Fruit fly (Drosophila melanogaster) whole organism, embryonic: ENCODE measurements around the gene Nckx30C.

Experiments
- B-H2 ChIP-seq: fragments of 200-800 bp; sonication (Bioruptor generic); optimal IDR thresholded peaks from 2 replicates; lab custom pipeline; 2018; ENCODE audit warnings: missing biosample characterization, mild to moderate bottlenecking, missing genetic modification characterization
- BEAF-32 ChIP-seq: fragments of 200-800 bp; sonication (Bioruptor generic); optimal IDR thresholded peaks from 3 replicates; lab custom pipeline; 2017; ENCODE audit warnings: missing biosample characterization, missing genetic modification characterization, mild to moderate bottlenecking, moderate library complexity, missing genetic modification reagents
- Bgb ChIP-seq: fragments of 200-800 bp; sonication (Bioruptor generic); IDR thresholded peaks from 2 replicates; pipeline ENCODE4 v1.3.6; 2022; ENCODE audit warnings: missing biosample characterization, missing genetic modification characterization; ENCODE audit not compliant: partially characterized antibody
- BtbVII ChIP-seq: fragments of 200-800 bp; sonication (Bioruptor generic); optimal IDR thresholded peaks from 3 replicates; lab custom pipeline; 2017; ENCODE audit warnings: missing biosample characterization, mild to moderate bottlenecking, missing genetic modification characterization
- CG12942 ChIP-seq: fragments of 200-800 bp; sonication (Bioruptor generic); optimal IDR thresholded peaks from 3 replicates; lab custom pipeline; 2016; ENCODE audit warnings: missing biosample characterization, missing genetic modification characterization
- CG13287 ChIP-seq: fragments of 200-800 bp; sonication (Bioruptor generic); IDR thresholded peaks from 2 replicates; pipeline ENCODE4 v1.3.6; 2022; ENCODE audit warnings: missing biosample characterization, missing genetic modification characterization; ENCODE audit not compliant: partially characterized antibody
- CG13424 ChIP-seq: fragments of 200-800 bp; sonication (Bioruptor generic); optimal IDR thresholded peaks from 2 replicates; lab custom pipeline; 2019; ENCODE audit warnings: missing biosample characterization, mild to moderate bottlenecking, missing genetic modification characterization, moderate library complexity
- CG13775 ChIP-seq: fragments of 200-800 bp; sonication (Bioruptor generic); optimal IDR thresholded peaks from 3 replicates; lab custom pipeline; 2017; ENCODE audit warnings: missing biosample characterization, mild to moderate bottlenecking, missing genetic modification characterization
- CG15073 ChIP-seq: fragments of 200-800 bp; sonication (Bioruptor generic); optimal IDR thresholded peaks from 2 replicates; lab custom pipeline; 2016; ENCODE audit warnings: missing biosample characterization, missing genetic modification characterization
- CG16813 ChIP-seq: fragments of 200-800 bp; sonication (Bioruptor generic); IDR thresholded peaks from 3 replicates; pipeline ENCODE4 v1.3.6; 2022; ENCODE audit warnings: missing biosample characterization, missing genetic modification characterization; ENCODE audit not compliant: partially characterized antibody
- CG17385 ChIP-seq: fragments of 200-800 bp; sonication (Bioruptor generic); optimal IDR thresholded peaks from 3 replicates; lab custom pipeline; 2018; ENCODE audit warnings: missing biosample characterization, mild to moderate bottlenecking, missing genetic modification characterization
- CG17829 ChIP-seq: fragments of 200-800 bp; optimal IDR thresholded peaks from 2 replicates; lab custom pipeline; 2019; ENCODE audit warnings: missing biosample characterization, mild to moderate bottlenecking, missing genetic modification characterization, moderate library complexity
- CG1792 ChIP-seq: fragments of 200-800 bp; sonication (Bioruptor generic); optimal IDR thresholded peaks from 2 replicates; lab custom pipeline; 2016; ENCODE audit warnings: missing biosample characterization, missing genetic modification characterization
- CG2116 ChIP-seq: fragments of 200-800 bp; sonication (Bioruptor generic); optimal IDR thresholded peaks from 3 replicates; lab custom pipeline; 2018; ENCODE audit warnings: missing biosample characterization, mild to moderate bottlenecking, missing genetic modification characterization
- CG2129 ChIP-seq: fragments of 200-800 bp; sonication (Bioruptor generic); IDR thresholded peaks from 2 replicates; pipeline ENCODE4 v1.3.6; 2022; ENCODE audit warnings: missing biosample characterization, missing genetic modification characterization; ENCODE audit not compliant: partially characterized antibody
- CG3847 ChIP-seq: fragments of 200-800 bp; sonication (Bioruptor generic); IDR thresholded peaks from 2 replicates; pipeline ENCODE4 v1.3.6; 2022; ENCODE audit warnings: missing biosample characterization, missing genetic modification characterization
- CG3995 ChIP-seq: fragments of 200-800 bp; sonication (Bioruptor generic); optimal IDR thresholded peaks from 3 replicates; lab custom pipeline; 2016; ENCODE audit warnings: missing biosample characterization, missing genetic modification characterization
- CG43689 ChIP-seq: fragments of 200-800 bp; sonication (Bioruptor generic); IDR thresholded peaks from 2 replicates; pipeline ENCODE4 v1.3.6; 2022; ENCODE audit warnings: missing biosample characterization, missing genetic modification characterization
- CG4404 ChIP-seq: fragments of 200-800 bp; sonication (Bioruptor generic); IDR thresholded peaks from 2 replicates; pipeline ENCODE4 v1.3.6; 2022; ENCODE audit warnings: missing biosample characterization, missing genetic modification characterization
- CG6683 ChIP-seq: fragments of 200-800 bp; sonication (Bioruptor generic); optimal IDR thresholded peaks from 2 replicates; lab custom pipeline; 2017; ENCODE audit warnings: missing biosample characterization, mild to moderate bottlenecking, missing genetic modification characterization, missing genetic modification reagents
- Dbx ChIP-seq: fragments of 200-800 bp; sonication (Bioruptor generic); IDR thresholded peaks from 3 replicates; pipeline ENCODE4 v1.3.6; 2022; ENCODE audit warnings: missing biosample characterization, missing genetic modification characterization
- Dll ChIP-seq: fragments of 200-800 bp; sonication (Bioruptor generic); IDR thresholded peaks from 4 replicates; pipeline ENCODE4 v1.3.6; 2022; ENCODE audit warnings: missing biosample characterization, missing genetic modification characterization; ENCODE audit not compliant: partially characterized antibody
- Fer2 ChIP-seq: fragments of 200-800 bp; sonication (Bioruptor generic); optimal IDR thresholded peaks from 2 replicates; lab custom pipeline; 2018; ENCODE audit warnings: missing biosample characterization, mild to moderate bottlenecking, missing genetic modification characterization, moderate library complexity
- HHEX ChIP-seq: fragments of 200-800 bp; sonication (Bioruptor generic); optimal IDR thresholded peaks from 3 replicates; lab custom pipeline; 2017; ENCODE audit warnings: missing biosample characterization, mild to moderate bottlenecking, missing genetic modification characterization, missing genetic modification reagents
- Hr51 ChIP-seq, 2 experiments: fragments of 200-800 bp; sonication (Bioruptor generic); optimal IDR thresholded peaks; 2 replicates in 1 of 2; 3 replicates in 1 of 2; lab custom pipeline; 2016 to 2018; ENCODE audit warnings: missing biosample characterization in 2 of 2, missing genetic modification characterization in 2 of 2, mild to moderate bottlenecking in 1 of 2, moderate library complexity in 1 of 2
- Sox102F ChIP-seq: fragments of 200-800 bp; sonication (Bioruptor generic); optimal IDR thresholded peaks from 2 replicates; lab custom pipeline; 2018; ENCODE audit warnings: missing biosample characterization, mild to moderate bottlenecking, missing genetic modification characterization, moderate library complexity
- Ssrp ChIP-seq: fragments of 200-800 bp; sonication (Bioruptor generic); optimal IDR thresholded peaks from 2 replicates; lab custom pipeline; 2018; ENCODE audit warnings: missing biosample characterization, mild to moderate bottlenecking, missing genetic modification characterization, moderate library complexity
- Stat92E ChIP-seq, 3 experiments: fragments of >200 bp in 2 of 3; fragments of 200-800 bp in 1 of 3; sonication (Bioruptor generic) in 1 of 3; optimal IDR thresholded peaks; 2 replicates each; lab custom pipeline; 2017 to 2019; ENCODE audit warnings: missing biosample characterization in 3 of 3, missing genetic modification characterization in 3 of 3, mild to moderate bottlenecking in 1 of 3, moderate library complexity in 1 of 3
- YL-1 ChIP-seq: fragments of 200-800 bp; sonication (Bioruptor generic); optimal IDR thresholded peaks from 3 replicates; lab custom pipeline; 2017; ENCODE audit warnings: missing biosample characterization, mild to moderate bottlenecking, missing genetic modification characterization
- ara ChIP-seq: fragments of 200-800 bp; sonication (Bioruptor generic); IDR thresholded peaks from 2 replicates; pipeline ENCODE4 v1.3.6; 2022; ENCODE audit warnings: missing biosample characterization, missing genetic modification characterization
- chm ChIP-seq: fragments of 200-800 bp; sonication (Bioruptor generic); IDR thresholded peaks from 2 replicates; pipeline ENCODE4 v1.3.6; 2022; ENCODE audit warnings: missing biosample characterization, missing genetic modification characterization
- chn ChIP-seq: fragments of 200-800 bp; sonication (Bioruptor generic); optimal IDR thresholded peaks from 2 replicates; lab custom pipeline; 2016; ENCODE audit warnings: missing biosample characterization, missing genetic modification characterization
- crp ChIP-seq, 2 experiments: fragments of 200-800 bp; sonication (Bioruptor generic); optimal IDR thresholded peaks; 2 replicates in 1 of 2; 3 replicates in 1 of 2; lab custom pipeline; 2017; ENCODE audit warnings: missing biosample characterization in 2 of 2, missing genetic modification characterization in 2 of 2, mild to moderate bottlenecking in 1 of 2, moderate library complexity in 1 of 2
- ewg ChIP-seq: fragments of 200-800 bp; sonication (Bioruptor generic); optimal IDR thresholded peaks from 3 replicates; lab custom pipeline; 2017; ENCODE audit warnings: mild to moderate bottlenecking, missing biosample characterization, missing genetic modification reagents, missing genetic modification characterization
- insv ChIP-seq, 2 experiments: fragments of 200-800 bp; sonication (Bioruptor generic); optimal IDR thresholded peaks; 3 replicates each; lab custom pipeline; 2016 to 2018; ENCODE audit warnings: missing biosample characterization in 2 of 2, missing genetic modification characterization in 2 of 2
- jigr1 ChIP-seq: fragments of 200-800 bp; sonication (Bioruptor generic); IDR thresholded peaks from 3 replicates; pipeline ENCODE4 v1.3.6; 2022; ENCODE audit warnings: missing biosample characterization, missing genetic modification characterization
- kah ChIP-seq: fragments of 200-800 bp; sonication (Bioruptor generic); optimal IDR thresholded peaks from 2 replicates; lab custom pipeline; 2018; ENCODE audit warnings: missing biosample characterization, mild to moderate bottlenecking, missing genetic modification characterization
- klu ChIP-seq: fragments of 200-800 bp; sonication (Bioruptor generic); IDR thresholded peaks from 2 replicates; pipeline ENCODE4 v1.3.6; 2022; ENCODE audit warnings: missing biosample characterization, missing genetic modification characterization
- lab ChIP-seq: fragments of 200-800 bp; sonication (Bioruptor generic); optimal IDR thresholded peaks from 3 replicates; lab custom pipeline; 2017; ENCODE audit warnings: missing biosample characterization, missing genetic modification characterization, mild to moderate bottlenecking, moderate library complexity, missing genetic modification reagents
- nmo ChIP-seq: fragments of 200-800 bp; sonication (Bioruptor generic); optimal IDR thresholded peaks from 2 replicates; lab custom pipeline; 2018; ENCODE audit warnings: missing biosample characterization, mild to moderate bottlenecking, missing genetic modification characterization, moderate library complexity
- prd ChIP-seq, 3 experiments: fragments of >200 bp in 2 of 3; fragments of 200-800 bp in 1 of 3; sonication (Bioruptor generic) in 1 of 3; optimal IDR thresholded peaks in 2 of 3; IDR thresholded peaks in 1 of 3; 2 replicates in 2 of 3; 3 replicates in 1 of 3; pipeline versions ENCODE4 v1.3.6 to Lab custom; 2017 to 2022; ENCODE audit warnings: missing biosample characterization in 1 of 3, missing genetic modification characterization in 1 of 3
- tll ChIP-seq, 2 experiments: fragments of 200-800 bp in 1 of 2; fragments of >200 bp in 1 of 2; sonication (Bioruptor generic) in 1 of 2; optimal IDR thresholded peaks; 2 replicates each; lab custom pipeline; 2017 to 2019; ENCODE audit warnings: missing biosample characterization in 2 of 2, missing genetic modification characterization in 2 of 2, mild to moderate bottlenecking in 1 of 2, moderate library complexity in 1 of 2
- tna ChIP-seq: fragments of 200-800 bp; sonication (Bioruptor generic); IDR thresholded peaks from 2 replicates; pipeline ENCODE4 v1.3.6; 2022; ENCODE audit warnings: missing biosample characterization, missing genetic modification characterization; ENCODE audit not compliant: partially characterized antibody
- vnd ChIP-seq: fragments of 200-800 bp; sonication (Bioruptor generic); IDR thresholded peaks from 3 replicates; pipeline ENCODE4 v1.3.6; 2022; ENCODE audit warnings: missing biosample characterization, missing genetic modification characterization; ENCODE audit not compliant: partially characterized antibody
- vvl ChIP-seq: fragments of 200-800 bp; sonication (Bioruptor generic); IDR thresholded peaks from 2 replicates; pipeline ENCODE4 v1.3.6; 2022; ENCODE audit warnings: missing biosample characterization, missing genetic modification characterization
- zfh1 ChIP-seq: fragments of 200-800 bp; sonication (Bioruptor generic); IDR thresholded peaks from 3 replicates; pipeline ENCODE4 v1.3.6; 2022; ENCODE audit warnings: missing biosample characterization, missing genetic modification characterization

The Nckx30C gene

dm6 chr2L:9763212-9763869 lies 17.0 kb upstream of the Nckx30C start, which contains the start of the genes Taf11 and und (continued):
- TF ChIP-seq Dbx (GFP tag; lab: Robert Waterston, UW) (peak; percentile 62), CG43689 (GFP tag; lab: Robert Waterston, UW) (no peak), kah (GFP tag; lab: Kevin White, UChicago) (no peak), BEAF-32 (peak; percentile 80), CG2116 (GFP tag; lab: Kevin White, UChicago) (peak; percentile 50), insv (GFP tag; optimal IDR thresholded peaks at IDR 0.05; lab: Kevin White, UChicago) (no peak), CG12942 (GFP tag; lab: Kevin White, UChicago) (no peak), CG17385 (GFP tag; lab: Kevin White, UChicago) (peak; percentile 7), Dll (GFP tag; lab: Robert Waterston, UW) (peak; percentile 83), BtbVII (GFP tag; lab: Kevin White, UChicago) (peak; percentile 33), CG6683 (GFP tag; lab: Kevin White, UChicago) (peak; percentile 18), Ssrp (tag; lab: Kevin White, UChicago) (peak; percentile 26), klu (GFP tag; lab: Robert Waterston, UW) (peak; percentile 30; the same call in 1 of the 2 replicates), nmo (GFP tag; lab: Kevin White, UChicago) (peak; percentile 71), CG13287 (peak; percentile 75), Hr51 (GFP tag; optimal IDR thresholded peaks at IDR 0.05; lab: Kevin White, UChicago) (no peak), chn (GFP tag; lab: Kevin White, UChicago) (no peak), vvl (GFP tag; lab: Robert Waterston, UW) (peak; percentile 89), chm (GFP tag; lab: Robert Waterston, UW) (no peak), CG4404 (GFP tag; lab: Robert Waterston, UW) (peak; percentile 33; the same call in 1 of the 2 replicates), YL-1 (GFP tag; lab: Kevin White, UChicago) (peak; percentile 80), zfh1 (GFP tag; lab: Robert Waterston, UW) (no peak), tll (GFP tag; optimal IDR thresholded peaks at IDR 0.05; lab: Kevin White, UChicago) (peak in 1 of 2 experiments; percentile 71), CG15073 (GFP tag; lab: Kevin White, UChicago) (no peak), HHEX (GFP tag; lab: Kevin White, UChicago) (peak; percentile 13), CG13775 (GFP tag; lab: Kevin White, UChicago) (peak; percentile 100), Fer2 (tag; lab: Kevin White, UChicago) (peak; percentile 3), Sox102F (no peak), prd (optimal IDR thresholded peaks at IDR 0.05; lab: Kevin White, UChicago) (no peak), prd (GFP tag; IDR thresholded peaks at IDR 0.05; lab: Robert Waterston, UW) (peak; percentile 44; the same call in 1 of the 3 replicates), vnd (GFP tag; lab: Robert Waterston, UW) (peak; percentile 80), CG2129 (peak; percentile 40; the same call in 1 of the 2 replicates), Bgb (GFP tag; lab: Robert Waterston, UW) (peak; percentile 59), Stat92E (GFP tag; optimal IDR thresholded peaks at IDR 0.05; lab: Kevin White, UChicago) (no peak), ewg (peak; percentile 20), CG17829 (tag; lab: Kevin White, UChicago) (no peak), ara (no peak), CG3995 (GFP tag; lab: Kevin White, UChicago) (peak; percentile 28), CG1792 (GFP tag; lab: Kevin White, UChicago) (no peak), jigr1 (GFP tag; lab: Robert Waterston, UW) (no peak), CG3847 (GFP tag; lab: Robert Waterston, UW) (peak; percentile 60), crp (GFP tag; optimal IDR thresholded peaks at IDR 0.05; lab: Kevin White, UChicago) (no peak), CG16813 (GFP tag; lab: Robert Waterston, UW) (peak; percentile 81), B-H2 (no peak), CG13424 (tag; lab: Kevin White, UChicago) (peak; percentile 47), tna (no peak), lab (GFP tag; lab: Kevin White, UChicago) (peak; percentile 59)
